Worm (Caenorhabditis elegans) whole organism, young adult: ENCODE measurements around the gene T13F2.2.

Experiments
- B0035.1 ChIP-seq: sonication (generic microtip); optimal IDR thresholded peaks from 2 replicates; lab custom pipeline; 2016; ENCODE audit warnings: missing genetic modification characterization, mild to moderate bottlenecking, missing compliant biosample characterization, missing genotype, missing genetic modification reagents
- F52B5.7 ChIP-seq: sonication (generic microtip); optimal IDR thresholded peaks from 2 replicates; lab custom pipeline; 2016; ENCODE audit warnings: mild to moderate bottlenecking, missing genetic modification characterization, missing compliant biosample characterization
- Y53F4B.3 ChIP-seq: fragments of 200-800 bp; sonication (Bioruptor generic); IDR thresholded peaks from 2 replicates; pipeline ENCODE4 v1.3.6; 2022; ENCODE audit warnings: missing genetic modification reagents, missing genetic modification characterization, missing compliant biosample characterization
- ama-1 ChIP-seq, 3 experiments: fragments of 150-350 bp in 1 of 3; sonication (generic microtip) in 2 of 3; optimal IDR thresholded peaks; 2 replicates each; lab custom pipeline; 2014 to 2018; ENCODE audit warnings: missing biosample characterization in 2 of 3, missing genetic modification characterization in 2 of 3, missing genetic modification reagents in 2 of 3
- ceh-40 ChIP-seq: fragments of 200-800 bp; sonication (Bioruptor generic); IDR thresholded peaks from 2 replicates; pipeline ENCODE4 v1.3.6; 2022; ENCODE audit warnings: missing genetic modification characterization, missing compliant biosample characterization
- ceh-79 ChIP-seq: sonication (generic microtip); optimal IDR thresholded peaks from 2 replicates; lab custom pipeline; 2017; ENCODE audit warnings: mild to moderate bottlenecking, missing genetic modification characterization, missing compliant biosample characterization
- die-1 ChIP-seq: sonication (generic microtip); optimal IDR thresholded peaks from 2 replicates; lab custom pipeline; 2016; ENCODE audit warnings: missing genotype, mild to moderate bottlenecking, missing genetic modification characterization, missing compliant biosample characterization
- fkh-3 ChIP-seq: sonication (generic microtip); optimal IDR thresholded peaks from 2 replicates; lab custom pipeline; 2016; ENCODE audit warnings: mild to moderate bottlenecking, missing genetic modification characterization, missing compliant biosample characterization
- hlh-26 ChIP-seq: fragments of 200-800 bp; sonication (Bioruptor generic); conservative IDR thresholded peaks from 2 replicates; pipeline ENCODE4 v1.3.6; 2022; ENCODE audit warnings: missing genetic modification reagents, missing genetic modification characterization, missing compliant biosample characterization
- lir-1 ChIP-seq: fragments of 200-800 bp; sonication (Bioruptor generic); conservative IDR thresholded peaks from 2 replicates; pipeline ENCODE4 v1.3.6; 2022; ENCODE audit warnings: missing genetic modification reagents, missing genetic modification characterization, missing compliant biosample characterization
- rcor-1 ChIP-seq: fragments of 200-800 bp; sonication (Bioruptor generic); IDR thresholded peaks from 2 replicates; pipeline ENCODE4 v1.3.6; 2022; ENCODE audit warnings: missing genetic modification reagents, missing genetic modification characterization, missing compliant biosample characterization
- sea-2 ChIP-seq: fragments of 200-800 bp; sonication (Bioruptor generic); IDR thresholded peaks from 2 replicates; pipeline ENCODE4 v1.3.6; 2022; ENCODE audit warnings: missing genetic modification characterization, missing compliant biosample characterization
- snpc-1.1 ChIP-seq: sonication (generic microtip); optimal IDR thresholded peaks from 2 replicates; lab custom pipeline; 2017; ENCODE audit warnings: missing genetic modification characterization, mild to moderate bottlenecking, missing compliant biosample characterization, antibody characterized with exemption, moderate library complexity, missing genotype, missing genetic modification reagents; ENCODE audit not compliant: insufficient read depth
- snpc-4 ChIP-seq, 5 experiments: fragments of 150-350 bp in 1 of 5; sonication (generic microtip) in 4 of 5; optimal IDR thresholded peaks; 2 replicates each; lab custom pipeline; 2014 to 2018; ENCODE audit warnings: missing genetic modification characterization in 5 of 5, missing biosample characterization in 3 of 5, antibody characterized with exemption in 2 of 5, mild to moderate bottlenecking in 2 of 5, missing compliant biosample characterization in 2 of 5, missing genotype in 2 of 5, moderate library complexity in 2 of 5, missing genetic modification reagents in 1 of 5

- TF ChIP-seq sea-2 (GFP tag; lab: Robert Waterston, UW) (no peak), snpc-4 (GFP tag; optimal IDR thresholded peaks at IDR 0.05; lab: Kevin White, UChicago) (no peak), snpc-4 (tag; optimal IDR thresholded peaks at IDR 0.05; lab: Kevin White, UChicago) (no peak), lir-1 (GFP tag; lab: Robert Waterston, UW) (no peak), F52B5.7 (no peak), snpc-1.1 (tag; lab: Kevin White, UChicago) (no peak), ama-1 (optimal IDR thresholded peaks at IDR 0.05; lab: Kevin White, UChicago) (no peak), ama-1 (GFP tag; optimal IDR thresholded peaks at IDR 0.05; lab: Kevin White, UChicago) (no peak), hlh-26 (GFP tag; lab: Robert Waterston, UW) (no peak), fkh-3 (tag; lab: Kevin White, UChicago) (no peak), Y53F4B.3 (GFP tag; lab: Robert Waterston, UW) (no peak), die-1 (tag; lab: Kevin White, UChicago) (no peak), rcor-1 (GFP tag; lab: Robert Waterston, UW) (no peak), ceh-79 (tag; lab: Kevin White, UChicago) (no peak), B0035.1 (tag; lab: Kevin White, UChicago) (no peak), ceh-40 (GFP tag; lab: Robert Waterston, UW) (no peak)
These were observed 35.4 kb upstream of the T13F2.2 start, which contains the start of gene kin-21 for ce11 chrIV:9832586-9832985.
